Fruit fly (Drosophila melanogaster) whole organism, embryonic: Measurements from ENCODE around the gene mRpL19.

Experiments used
- Adf1 ChIP-seq: fragments of 200-800 bp; sonication (Bioruptor generic); IDR thresholded peaks from 2 replicates; pipeline ENCODE4 v1.3.6; 2022; ENCODE audit warnings: missing biosample characterization, missing genetic modification characterization
- B-H1 ChIP-seq: fragments of 200-800 bp; sonication (Bioruptor generic); IDR thresholded peaks from 3 replicates; pipeline ENCODE4 v1.3.6; 2022; ENCODE audit warnings: missing biosample characterization, missing genetic modification characterization
- CG10274 ChIP-seq: fragments of 200-800 bp; sonication (Bioruptor generic); optimal IDR thresholded peaks from 3 replicates; lab custom pipeline; 2017; ENCODE audit warnings: missing biosample characterization, mild to moderate bottlenecking, missing genetic modification characterization
- CG11398 ChIP-seq: fragments of 200-800 bp; sonication (Bioruptor generic); optimal IDR thresholded peaks from 2 replicates; lab custom pipeline; 2016; ENCODE audit warnings: missing biosample characterization, missing genetic modification characterization
- CG12236 ChIP-seq: fragments of 200-800 bp; sonication (Bioruptor generic); optimal IDR thresholded peaks from 2 replicates; lab custom pipeline; 2016; ENCODE audit warnings: missing biosample characterization, missing genetic modification characterization
- CG13296 ChIP-seq: fragments of 200-800 bp; sonication (Bioruptor generic); optimal IDR thresholded peaks from 3 replicates; lab custom pipeline; 2018; ENCODE audit warnings: missing biosample characterization, mild to moderate bottlenecking, missing genetic modification characterization
- CG13894 ChIP-seq: fragments of 200-800 bp; sonication (Bioruptor generic); optimal IDR thresholded peaks from 3 replicates; lab custom pipeline; 2018; ENCODE audit warnings: missing biosample characterization, mild to moderate bottlenecking, missing genetic modification characterization, moderate library complexity
- CG14860 ChIP-seq: fragments of 200-800 bp; sonication (Bioruptor generic); IDR thresholded peaks from 3 replicates; pipeline ENCODE4 v1.3.6; 2022; ENCODE audit warnings: missing biosample characterization, missing genetic modification characterization; ENCODE audit not compliant: partially characterized antibody
- CG15601 ChIP-seq: fragments of 200-800 bp; sonication (Bioruptor generic); optimal IDR thresholded peaks from 3 replicates; lab custom pipeline; 2019; ENCODE audit warnings: missing biosample characterization, mild to moderate bottlenecking, missing genetic modification characterization, moderate library complexity
- CG17568 ChIP-seq: fragments of 200-800 bp; sonication (Bioruptor generic); optimal IDR thresholded peaks from 2 replicates; lab custom pipeline; 2018; ENCODE audit warnings: missing biosample characterization, mild to moderate bottlenecking, missing genetic modification characterization, moderate library complexity
- CG17829 ChIP-seq: fragments of 200-800 bp; optimal IDR thresholded peaks from 2 replicates; lab custom pipeline; 2019; ENCODE audit warnings: missing biosample characterization, mild to moderate bottlenecking, missing genetic modification characterization, moderate library complexity
- CG1792 ChIP-seq: fragments of 200-800 bp; sonication (Bioruptor generic); optimal IDR thresholded peaks from 2 replicates; lab custom pipeline; 2016; ENCODE audit warnings: missing biosample characterization, missing genetic modification characterization
- CG18011 ChIP-seq: fragments of 200-800 bp; sonication (Bioruptor generic); optimal IDR thresholded peaks from 2 replicates; lab custom pipeline; 2017; ENCODE audit warnings: missing biosample characterization, missing genetic modification characterization, mild to moderate bottlenecking, moderate library complexity, missing genotype
- CG30403 ChIP-seq: fragments of 200-800 bp; sonication (Bioruptor generic); optimal IDR thresholded peaks from 3 replicates; lab custom pipeline; 2016; ENCODE audit warnings: missing biosample characterization, missing genetic modification characterization
- CG32767 ChIP-seq: fragments of 200-800 bp; sonication (Bioruptor generic); IDR thresholded peaks from 2 replicates; pipeline ENCODE4 v1.3.6; 2022; ENCODE audit warnings: missing biosample characterization, missing genetic modification characterization
- CG34224 ChIP-seq: fragments of 200-800 bp; sonication (Bioruptor generic); IDR thresholded peaks from 3 replicates; pipeline ENCODE4 v1.3.6; 2022; ENCODE audit warnings: missing biosample characterization, missing genetic modification characterization; ENCODE audit not compliant: partially characterized antibody
- CG3726 ChIP-seq: fragments of 200-800 bp; sonication (Bioruptor generic); IDR thresholded peaks from 3 replicates; pipeline ENCODE4, ENCODE4 v1.3.6; 2022; ENCODE audit warnings: missing biosample characterization, missing genetic modification characterization
- CG4820 ChIP-seq: fragments of 200-800 bp; sonication (Bioruptor generic); optimal IDR thresholded peaks from 3 replicates; lab custom pipeline; 2016; ENCODE audit warnings: missing biosample characterization, missing genetic modification characterization
- CG6654 ChIP-seq: fragments of 200-800 bp; sonication (Bioruptor generic); optimal IDR thresholded peaks from 2 replicates; lab custom pipeline; 2017; ENCODE audit warnings: missing biosample characterization, mild to moderate bottlenecking, missing genetic modification characterization
- CG7271 ChIP-seq: fragments of 200-800 bp; sonication (Bioruptor generic); optimal IDR thresholded peaks from 2 replicates; lab custom pipeline; 2018; ENCODE audit warnings: missing biosample characterization, mild to moderate bottlenecking, missing genetic modification characterization, moderate library complexity
- CG9215 ChIP-seq: fragments of 200-800 bp; sonication (Bioruptor generic); IDR thresholded peaks from 2 replicates; pipeline ENCODE4 v1.3.6; 2022; ENCODE audit warnings: missing biosample characterization, missing genetic modification characterization
- CG9817 ChIP-seq: fragments of 200-800 bp; sonication (Bioruptor generic); optimal IDR thresholded peaks from 2 replicates; lab custom pipeline; 2018; ENCODE audit warnings: missing biosample characterization, mild to moderate bottlenecking, missing genetic modification characterization, moderate library complexity
- Dll ChIP-seq: fragments of 200-800 bp; sonication (Bioruptor generic); IDR thresholded peaks from 4 replicates; pipeline ENCODE4 v1.3.6; 2022; ENCODE audit warnings: missing biosample characterization, missing genetic modification characterization; ENCODE audit not compliant: partially characterized antibody
- Doc2 ChIP-seq: fragments of 200-800 bp; sonication (Bioruptor generic); IDR thresholded peaks from 2 replicates; pipeline ENCODE4 v1.3.6; 2022; ENCODE audit warnings: missing biosample characterization, missing genetic modification characterization
- ERR ChIP-seq: fragments of 200-800 bp; sonication (Bioruptor generic); optimal IDR thresholded peaks from 2 replicates; lab custom pipeline; 2016; ENCODE audit warnings: missing biosample characterization, missing genetic modification characterization
- Hand ChIP-seq: fragments of 200-800 bp; sonication (Bioruptor generic); optimal IDR thresholded peaks from 2 replicates; lab custom pipeline; 2017; ENCODE audit warnings: mild to moderate bottlenecking, missing biosample characterization, missing genetic modification reagents, missing genetic modification characterization
- MESR4 ChIP-seq: fragments of 200-800 bp; sonication (Bioruptor generic); optimal IDR thresholded peaks from 2 replicates; lab custom pipeline; 2018; ENCODE audit warnings: missing biosample characterization, mild to moderate bottlenecking, missing genetic modification characterization, moderate library complexity
- Nf-YA ChIP-seq: fragments of 200-800 bp; sonication (Bioruptor generic); IDR thresholded peaks from 2 replicates; pipeline ENCODE4 v1.3.6; 2022; ENCODE audit warnings: missing biosample characterization, missing genetic modification characterization
- Rfx ChIP-seq: fragments of 200-800 bp; sonication (Bioruptor generic); IDR thresholded peaks from 2 replicates; pipeline ENCODE4 v1.3.6; 2022; ENCODE audit warnings: missing biosample characterization, missing genetic modification characterization
- bsh ChIP-seq, 2 experiments: fragments of 200-800 bp; sonication (Bioruptor generic); optimal IDR thresholded peaks; 2 replicates each; lab custom pipeline; 2017 to 2018; ENCODE audit warnings: mild to moderate bottlenecking in 2 of 2, missing biosample characterization in 2 of 2, missing genetic modification characterization in 2 of 2, moderate library complexity in 1 of 2
- cas ChIP-seq: fragments of 200-800 bp; sonication (Bioruptor generic); IDR thresholded peaks from 2 replicates; pipeline ENCODE4 v1.3.6; 2022; ENCODE audit warnings: missing biosample characterization, missing genetic modification characterization
- chinmo ChIP-seq: fragments of 200-800 bp; sonication (Bioruptor generic); IDR thresholded peaks from 4 replicates; pipeline ENCODE4 v1.3.6; 2022; ENCODE audit warnings: missing biosample characterization, missing genetic modification characterization; ENCODE audit not compliant: partially characterized antibody
- chm ChIP-seq: fragments of 200-800 bp; sonication (Bioruptor generic); IDR thresholded peaks from 2 replicates; pipeline ENCODE4 v1.3.6; 2022; ENCODE audit warnings: missing biosample characterization, missing genetic modification characterization
- chn ChIP-seq: fragments of 200-800 bp; sonication (Bioruptor generic); optimal IDR thresholded peaks from 2 replicates; lab custom pipeline; 2016; ENCODE audit warnings: missing biosample characterization, missing genetic modification characterization
- dati ChIP-seq: fragments of 200-800 bp; sonication (Bioruptor generic); IDR thresholded peaks from 2 replicates; pipeline ENCODE4 v1.3.6; 2022; ENCODE audit warnings: missing biosample characterization, missing genetic modification characterization
- ems ChIP-seq: fragments of 200-800 bp; sonication (Bioruptor generic); optimal IDR thresholded peaks from 3 replicates; lab custom pipeline; 2016; ENCODE audit warnings: missing biosample characterization, missing genetic modification characterization
- en ChIP-seq: fragments of 200-800 bp; sonication (Bioruptor generic); optimal IDR thresholded peaks from 2 replicates; lab custom pipeline; 2016; ENCODE audit warnings: missing biosample characterization, missing genetic modification characterization
- gcm ChIP-seq: fragments of 200-800 bp; sonication (Bioruptor generic); optimal IDR thresholded peaks from 2 replicates; lab custom pipeline; 2019; ENCODE audit warnings: missing biosample characterization, mild to moderate bottlenecking, missing genetic modification characterization, moderate library complexity
- ham ChIP-seq: fragments of 200-800 bp; sonication (Bioruptor generic); IDR thresholded peaks from 2 replicates; pipeline ENCODE4 v1.3.6; 2022; ENCODE audit warnings: missing biosample characterization, missing genetic modification characterization
- kah ChIP-seq: fragments of 200-800 bp; sonication (Bioruptor generic); optimal IDR thresholded peaks from 2 replicates; lab custom pipeline; 2018; ENCODE audit warnings: missing biosample characterization, mild to moderate bottlenecking, missing genetic modification characterization
- kni ChIP-seq: fragments of 200-800 bp; sonication (Bioruptor generic); optimal IDR thresholded peaks from 3 replicates; lab custom pipeline; 2017; ENCODE audit warnings: mild to moderate bottlenecking, missing biosample characterization, missing genetic modification reagents, missing genetic modification characterization
- mam ChIP-seq: fragments of 200-800 bp; sonication (Bioruptor generic); optimal IDR thresholded peaks from 3 replicates; lab custom pipeline; 2016; ENCODE audit warnings: missing biosample characterization, missing genetic modification characterization
- nom ChIP-seq: fragments of 200-800 bp; sonication (Bioruptor generic); optimal IDR thresholded peaks from 2 replicates; lab custom pipeline; 2017; ENCODE audit warnings: missing biosample characterization, missing genetic modification characterization, mild to moderate bottlenecking, moderate library complexity, missing genetic modification reagents
- prd ChIP-seq, 3 experiments: fragments of >200 bp in 2 of 3; fragments of 200-800 bp in 1 of 3; sonication (Bioruptor generic) in 1 of 3; optimal IDR thresholded peaks in 2 of 3; IDR thresholded peaks in 1 of 3; 2 replicates in 2 of 3; 3 replicates in 1 of 3; pipeline versions ENCODE4 v1.3.6 to Lab custom; 2017 to 2022; ENCODE audit warnings: missing biosample characterization in 1 of 3, missing genetic modification characterization in 1 of 3
- psq ChIP-seq: fragments of 200-800 bp; sonication (Bioruptor generic); optimal IDR thresholded peaks from 2 replicates; lab custom pipeline; 2017; ENCODE audit warnings: missing biosample characterization, missing genetic modification characterization
- ttk ChIP-seq: fragments of 200-800 bp; sonication (Bioruptor generic); IDR thresholded peaks from 2 replicates; pipeline ENCODE4 v2.1.2; 2022; ENCODE audit warnings: missing biosample characterization, missing genetic modification characterization
- unc-4 ChIP-seq: fragments of 200-800 bp; sonication (Bioruptor generic); IDR thresholded peaks from 2 replicates; pipeline ENCODE4 v1.3.6; 2022; ENCODE audit warnings: missing biosample characterization, missing genetic modification characterization; ENCODE audit not compliant: partially characterized antibody
- z ChIP-seq: fragments of 200-800 bp; sonication (Bioruptor generic); IDR thresholded peaks from 3 replicates; pipeline ENCODE4 v1.3.6; 2022; ENCODE audit warnings: missing biosample characterization, missing genetic modification characterization
- zf30C ChIP-seq: fragments of 200-800 bp; sonication (Bioruptor generic); optimal IDR thresholded peaks from 3 replicates; lab custom pipeline; 2018; ENCODE audit warnings: missing biosample characterization, mild to moderate bottlenecking, missing genetic modification characterization
- zfh2 ChIP-seq: fragments of 200-800 bp; sonication (Bioruptor generic); optimal IDR thresholded peaks from 2 replicates; lab custom pipeline; 2016; ENCODE audit warnings: missing biosample characterization, missing genetic modification characterization

The mRpL19 gene

dm6 chr3R:8711890-8712449, 38.1 kb downstream of the mRpL19 start (continued):
- TF ChIP-seq ttk (GFP tag; lab: Robert Waterston, UW) (peak; percentile 42), ERR (no peak), nom (GFP tag; lab: Kevin White, UChicago) (no peak), Doc2 (GFP tag; lab: Robert Waterston, UW) (no peak), Hand (GFP tag; lab: Kevin White, UChicago) (no peak), CG4820 (GFP tag; lab: Kevin White, UChicago) (no peak), CG9215 (GFP tag; lab: Robert Waterston, UW) (no peak), z (GFP tag; lab: Robert Waterston, UW) (no peak), Rfx (GFP tag; lab: Robert Waterston, UW) (no peak), prd (optimal IDR thresholded peaks at IDR 0.05; lab: Kevin White, UChicago) (no peak), prd (GFP tag; IDR thresholded peaks at IDR 0.05; lab: Robert Waterston, UW) (no peak), cas (GFP tag; lab: Robert Waterston, UW) (no peak), kni (no peak), CG3726 (GFP tag; lab: Robert Waterston, UW) (no peak), CG7271 (tag; lab: Kevin White, UChicago) (no peak), CG11398 (GFP tag; lab: Kevin White, UChicago) (no peak), mam (GFP tag; lab: Kevin White, UChicago) (no peak), zfh2 (no peak), CG18011 (GFP tag; lab: Kevin White, UChicago) (no peak), B-H1 (no peak; the same call in 2 of the 3 replicates), gcm (no peak), bsh (GFP tag; optimal IDR thresholded peaks at IDR 0.05; lab: Kevin White, UChicago) (peak in 1 of 2 experiments; percentile 50), CG12236 (no peak), chn (GFP tag; lab: Kevin White, UChicago) (no peak), chm (GFP tag; lab: Robert Waterston, UW) (no peak), dati (GFP tag; lab: Robert Waterston, UW) (no peak), CG17568 (GFP tag; lab: Kevin White, UChicago) (no peak), Nf-YA (GFP tag; lab: Robert Waterston, UW) (no peak), zf30C (GFP tag; lab: Kevin White, UChicago) (no peak), en (no peak), Dll (no peak), CG6654 (no peak), CG10274 (GFP tag; lab: Kevin White, UChicago) (no peak), MESR4 (GFP tag; lab: Kevin White, UChicago) (no peak), CG30403 (GFP tag; lab: Kevin White, UChicago) (no peak), ems (GFP tag; lab: Kevin White, UChicago) (no peak), kah (GFP tag; lab: Kevin White, UChicago) (no peak), chinmo (0 out of 4 replicates have a peak, but pooled peaks have one; percentile 35), CG15601 (peak; percentile 4), CG32767 (GFP tag; lab: Robert Waterston, UW) (no peak), CG34224 (GFP tag; lab: Robert Waterston, UW) (no peak), Adf1 (GFP tag; lab: Robert Waterston, UW) (no peak), CG13894 (tag; lab: Kevin White, UChicago) (no peak), CG1792 (no peak), unc-4 (GFP tag; lab: Robert Waterston, UW) (no peak), ham (GFP tag; lab: Robert Waterston, UW) (no peak), psq (GFP tag; lab: Kevin White, UChicago) (no peak), CG17829 (tag; lab: Kevin White, UChicago) (no peak), CG14860 (GFP tag; lab: Robert Waterston, UW) (no peak), CG9817 (no peak), CG13296 (GFP tag; lab: Kevin White, UChicago) (no peak)
